Fruit fly (Drosophila melanogaster) whole organism, adult: ENCODE results near the gene CG6527.

Source experiments
- CG12768 ChIP-seq: fragments of 200-800 bp; sonication (Bioruptor generic); optimal IDR thresholded peaks from 2 replicates; lab custom pipeline; 2017; ENCODE audit warnings: missing biosample characterization, missing genetic modification characterization, mild to moderate bottlenecking, moderate library complexity, missing genetic modification reagents
- Mnt ChIP-seq: fragments of 200-800 bp; sonication (Bioruptor generic); optimal IDR thresholded peaks from 2 replicates; lab custom pipeline; 2016; ENCODE audit warnings: missing biosample characterization, mild to moderate bottlenecking, missing genetic modification characterization
- bab1 ChIP-seq: fragments of 200-800 bp; sonication (Bioruptor generic); optimal IDR thresholded peaks from 3 replicates; lab custom pipeline; 2019; ENCODE audit warnings: missing biosample characterization, mild to moderate bottlenecking, missing genetic modification characterization, moderate library complexity
- kay ChIP-seq: fragments of 200-800 bp; sonication (Bioruptor generic); peaks from one replicate; lab custom pipeline; 2016; ENCODE audit warnings: missing biosample characterization, missing genetic modification characterization, borderline replicate concordance
- ovo ChIP-seq: fragments of 200-800 bp; sonication (Bioruptor generic); optimal IDR thresholded peaks from 2 replicates; lab custom pipeline; 2016; ENCODE audit warnings: missing biosample characterization, missing genetic modification characterization

DNA sequence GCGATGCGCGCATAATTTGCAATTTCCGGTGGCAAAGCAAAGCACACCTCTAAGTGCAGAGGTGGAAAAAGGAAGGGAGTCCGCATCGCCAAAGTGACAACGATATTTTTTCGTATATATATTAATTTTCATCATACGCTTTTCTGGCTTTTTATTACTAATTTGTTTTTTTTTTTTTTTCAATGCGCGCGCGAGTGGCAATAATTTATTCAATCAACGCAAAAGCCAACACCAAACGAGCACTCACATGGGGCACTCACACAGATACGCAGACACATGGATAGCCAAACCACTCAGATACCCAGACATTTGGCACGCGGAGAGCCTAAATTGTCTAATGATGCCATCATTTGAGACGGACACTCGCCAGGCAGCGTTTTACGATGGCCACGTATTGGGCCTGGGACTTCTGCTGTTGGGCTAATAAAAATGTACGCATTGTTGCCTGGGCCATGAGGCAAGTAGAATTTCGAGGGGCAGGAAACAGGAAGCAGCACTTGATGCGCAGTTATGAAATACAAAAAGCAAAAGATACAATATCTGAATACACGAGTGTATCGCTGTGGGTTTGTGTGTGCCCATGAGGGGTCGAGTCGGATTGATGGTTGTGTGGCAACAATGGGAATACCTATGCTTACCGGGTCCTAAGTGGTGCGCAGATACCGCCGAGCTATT is 26.8 kb downstream of the CG6527 start:
- no peak for TF ChIP-seq kay (GFP tag; lab: Kevin White, UChicago)
- no peak for TF ChIP-seq ovo
- no peak for TF ChIP-seq CG12768 (GFP tag; lab: Kevin White, UChicago)
- no peak for TF ChIP-seq Mnt (GFP tag; lab: Kevin White, UChicago)
- no peak for TF ChIP-seq bab1 (GFP tag; lab: Kevin White, UChicago)
